Worm (Caenorhabditis elegans): ENCODE results near the gene spig-3.

The spig-3 gene

DNA sequence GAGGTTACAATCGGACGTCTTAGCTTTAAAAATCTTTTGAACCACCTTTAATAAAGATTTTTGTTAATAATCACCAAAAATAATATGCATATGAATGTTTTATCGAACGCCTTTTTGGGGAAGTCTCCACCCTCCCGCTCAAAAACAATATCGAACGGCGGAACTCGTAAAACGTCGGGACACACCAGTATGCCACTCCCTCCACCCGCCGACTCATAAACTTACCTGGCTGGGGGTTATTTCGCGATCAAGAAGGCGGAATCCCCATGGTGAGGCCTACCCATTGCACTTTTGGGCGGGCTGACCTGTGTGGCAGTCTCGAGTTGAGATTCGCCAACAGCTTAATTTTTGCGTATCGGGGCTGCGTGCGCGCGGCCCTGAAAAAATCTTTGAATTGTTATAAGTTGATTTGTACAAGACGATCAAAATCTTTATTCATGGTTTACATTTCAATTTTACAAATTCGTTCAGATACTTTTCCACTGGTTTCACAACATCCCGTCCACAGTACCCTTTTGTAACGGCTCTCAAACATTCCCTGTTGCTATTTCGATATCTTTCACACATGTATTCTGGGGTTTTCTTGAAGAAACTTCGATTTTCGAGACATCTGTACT is 32.0 kb downstream of the spig-3 start:
- TF ChIP-seq ztf-23 (GFP tag; IDR thresholded peaks at IDR 0.05) (no peak), cog-1 (tag; optimal IDR thresholded peaks at IDR 0.05) (no peak), T22C8.4 (GFP tag; IDR thresholded peaks at IDR 0.05) (no peak), ref-1 (GFP tag; conservative IDR thresholded peaks at IDR 0.05) (no peak), klf-2 (GFP tag; conservative IDR thresholded peaks at IDR 0.05) (no peak), tab-1 (GFP tag; IDR thresholded peaks at IDR 0.05) (no peak), med-1 (GFP tag; optimal IDR thresholded peaks at IDR 0.05; ENCODE audit: insufficient read depth) (no peak), flt-1 (GFP tag; IDR thresholded peaks at IDR 0.05) (no peak), ztf-29 (GFP tag; IDR thresholded peaks at IDR 0.05) (no peak)

ce11 chrV:14260831-14261230 is 38.6 kb downstream of the spig-3 start, which contains the start of gene F40G12.2:
TSS of gene F40G12.2 (minus strand) at chrV:14260931.
- TF ChIP-seq ref-1 (GFP tag; conservative IDR thresholded peaks at IDR 0.05), result no peak
- TF ChIP-seq tab-1 (GFP tag; IDR thresholded peaks at IDR 0.05), result no peak
- TF ChIP-seq ztf-29 (GFP tag; IDR thresholded peaks at IDR 0.05), result no peak
- no peak for TF ChIP-seq T22C8.4 (GFP tag; IDR thresholded peaks at IDR 0.05)

- no peak for TF ChIP-seq med-1 (GFP tag; optimal IDR thresholded peaks at IDR 0.05; ENCODE audit: insufficient read depth)
- TF ChIP-seq ref-1 (GFP tag; conservative IDR thresholded peaks at IDR 0.05), result no peak
- no peak for TF ChIP-seq flt-1 (GFP tag; IDR thresholded peaks at IDR 0.05)
- TF ChIP-seq tab-1 (GFP tag; IDR thresholded peaks at IDR 0.05), result no peak
Measured at ce11 chrV:14256813-14257212, 42.7 kb downstream of the spig-3 start, which contains the start of gene sre-8. TSS of gene sre-8 (plus strand) at chrV:14257113.

ce11 chrV:14254221-14254620 is 45.2 kb downstream of the spig-3 start, which contains the start of gene K02E11.7:
TSS of gene K02E11.7 (minus strand) at chrV:14254321.
- no peak for TF ChIP-seq T22C8.4 (GFP tag; IDR thresholded peaks at IDR 0.05)
- no peak for TF ChIP-seq ztf-29 (GFP tag; IDR thresholded peaks at IDR 0.05)
- no peak for TF ChIP-seq flt-1 (GFP tag; IDR thresholded peaks at IDR 0.05)

DNA sequence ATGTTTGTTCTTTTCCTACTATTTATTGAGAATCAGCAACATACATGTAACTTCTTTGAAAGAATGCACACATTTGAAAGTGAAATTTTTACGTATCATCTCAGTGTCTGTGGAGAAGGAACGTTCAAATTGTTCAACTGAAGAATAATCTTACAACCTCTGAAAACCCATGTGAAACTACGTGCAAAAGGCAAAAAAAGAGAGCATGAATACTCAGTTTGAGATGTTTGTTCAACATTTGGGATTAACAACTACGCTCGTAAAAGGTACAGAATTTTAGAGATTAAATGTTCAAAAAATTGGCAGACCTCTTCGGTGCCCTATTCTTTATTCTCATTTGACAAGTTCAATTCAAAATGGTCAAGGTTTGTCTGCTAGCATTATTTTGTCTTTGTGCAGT is 47.4 kb downstream of the spig-3 start, which contains the start of gene K02E11.5:
Gene K02E11.5 (plus strand): TSS at position 301 of the 400 bp plus-strand sequence.
- TF ChIP-seq cog-1 (tag; optimal IDR thresholded peaks at IDR 0.05) (no peak), ref-1 (GFP tag; conservative IDR thresholded peaks at IDR 0.05) (no peak), ztf-23 (GFP tag; IDR thresholded peaks at IDR 0.05) (no peak), tab-1 (GFP tag; IDR thresholded peaks at IDR 0.05) (no peak), klf-2 (GFP tag; conservative IDR thresholded peaks at IDR 0.05) (no peak), flt-1 (GFP tag; IDR thresholded peaks at IDR 0.05) (no peak), T22C8.4 (GFP tag; IDR thresholded peaks at IDR 0.05) (no peak), med-1 (GFP tag; optimal IDR thresholded peaks at IDR 0.05; ENCODE audit: insufficient read depth) (no peak), ztf-29 (GFP tag; IDR thresholded peaks at IDR 0.05) (no peak)
